Fruit fly (Drosophila melanogaster) whole organism, embryonic: ENCODE results near the gene red.

Experiments
- Abd-B ChIP-seq: fragments of 200-800 bp; sonication (Bioruptor generic); optimal IDR thresholded peaks from 2 replicates; lab custom pipeline; 2018; ENCODE audit warnings: missing biosample characterization, mild to moderate bottlenecking, missing genetic modification characterization, moderate library complexity
- B-H2 ChIP-seq: fragments of 200-800 bp; sonication (Bioruptor generic); optimal IDR thresholded peaks from 2 replicates; lab custom pipeline; 2018; ENCODE audit warnings: missing biosample characterization, mild to moderate bottlenecking, missing genetic modification characterization
- Bdp1 ChIP-seq: fragments of 200-800 bp; sonication (Bioruptor generic); optimal IDR thresholded peaks from 3 replicates; lab custom pipeline; 2016; ENCODE audit warnings: missing biosample characterization, missing genetic modification characterization
- Bgb ChIP-seq: fragments of 200-800 bp; sonication (Bioruptor generic); IDR thresholded peaks from 2 replicates; pipeline ENCODE4 v1.3.6; 2022; ENCODE audit warnings: missing biosample characterization, missing genetic modification characterization; ENCODE audit not compliant: partially characterized antibody
- CG10654 ChIP-seq: fragments of 200-800 bp; sonication (Bioruptor generic); optimal IDR thresholded peaks from 2 replicates; lab custom pipeline; 2016; ENCODE audit warnings: missing biosample characterization, missing genetic modification characterization
- CG11247 ChIP-seq: fragments of 200-800 bp; sonication (Bioruptor generic); IDR thresholded peaks from 2 replicates; pipeline ENCODE4 v1.3.6; 2022; ENCODE audit warnings: missing biosample characterization, missing genetic modification characterization
- CG11456 ChIP-seq: fragments of 200-800 bp; sonication (Bioruptor generic); IDR thresholded peaks from 3 replicates; pipeline ENCODE4 v1.3.6; 2022; ENCODE audit warnings: missing biosample characterization, missing genetic modification characterization
- CG12299 ChIP-seq: fragments of 200-800 bp; sonication (Bioruptor generic); optimal IDR thresholded peaks from 2 replicates; lab custom pipeline; 2018; ENCODE audit warnings: missing biosample characterization, mild to moderate bottlenecking, missing genetic modification characterization
- CG12659 ChIP-seq: fragments of 200-800 bp; sonication (Bioruptor generic); optimal IDR thresholded peaks from 3 replicates; lab custom pipeline; 2017; ENCODE audit warnings: mild to moderate bottlenecking, missing biosample characterization, missing genetic modification reagents, missing genetic modification characterization
- CG12942 ChIP-seq: fragments of 200-800 bp; sonication (Bioruptor generic); optimal IDR thresholded peaks from 3 replicates; lab custom pipeline; 2016; ENCODE audit warnings: missing biosample characterization, missing genetic modification characterization
- CG15601 ChIP-seq: fragments of 200-800 bp; sonication (Bioruptor generic); optimal IDR thresholded peaks from 3 replicates; lab custom pipeline; 2019; ENCODE audit warnings: missing biosample characterization, mild to moderate bottlenecking, missing genetic modification characterization, moderate library complexity
- CG16779 ChIP-seq: fragments of 200-800 bp; sonication (Bioruptor generic); IDR thresholded peaks from 2 replicates; pipeline ENCODE4 v1.3.6; 2022; ENCODE audit warnings: missing biosample characterization, missing genetic modification characterization
- CG1792 ChIP-seq: fragments of 200-800 bp; sonication (Bioruptor generic); optimal IDR thresholded peaks from 2 replicates; lab custom pipeline; 2016; ENCODE audit warnings: missing biosample characterization, missing genetic modification characterization
- CG34224 ChIP-seq: fragments of 200-800 bp; sonication (Bioruptor generic); IDR thresholded peaks from 3 replicates; pipeline ENCODE4 v1.3.6; 2022; ENCODE audit warnings: missing biosample characterization, missing genetic modification characterization; ENCODE audit not compliant: partially characterized antibody
- CG3726 ChIP-seq: fragments of 200-800 bp; sonication (Bioruptor generic); IDR thresholded peaks from 3 replicates; pipeline ENCODE4, ENCODE4 v1.3.6; 2022; ENCODE audit warnings: missing biosample characterization, missing genetic modification characterization
- CG6654 ChIP-seq: fragments of 200-800 bp; sonication (Bioruptor generic); optimal IDR thresholded peaks from 2 replicates; lab custom pipeline; 2017; ENCODE audit warnings: missing biosample characterization, mild to moderate bottlenecking, missing genetic modification characterization
- CG7839 ChIP-seq: fragments of 200-800 bp; sonication (Bioruptor generic); optimal IDR thresholded peaks from 3 replicates; lab custom pipeline; 2018; ENCODE audit warnings: missing biosample characterization, mild to moderate bottlenecking, missing genetic modification characterization, moderate library complexity
- CG9609 ChIP-seq: fragments of 200-800 bp; sonication (Bioruptor generic); optimal IDR thresholded peaks from 3 replicates; lab custom pipeline; 2016; ENCODE audit warnings: missing biosample characterization, missing genetic modification characterization
- Eip74EF ChIP-seq, 2 experiments: fragments of 200-800 bp in 1 of 2; fragments of >200 bp in 1 of 2; sonication (Bioruptor generic) in 1 of 2; optimal IDR thresholded peaks; 2 replicates each; lab custom pipeline; 2017 to 2019; ENCODE audit warnings: missing biosample characterization in 2 of 2, missing genetic modification characterization in 2 of 2, mild to moderate bottlenecking in 1 of 2, moderate library complexity in 1 of 2
- Fer1 ChIP-seq: fragments of 200-800 bp; sonication (Bioruptor generic); optimal IDR thresholded peaks from 2 replicates; lab custom pipeline; 2017; ENCODE audit warnings: missing biosample characterization, mild to moderate bottlenecking, missing genetic modification characterization
- HHEX ChIP-seq: fragments of 200-800 bp; sonication (Bioruptor generic); optimal IDR thresholded peaks from 3 replicates; lab custom pipeline; 2017; ENCODE audit warnings: missing biosample characterization, mild to moderate bottlenecking, missing genetic modification characterization, missing genetic modification reagents
- HLH4C ChIP-seq: fragments of 200-800 bp; sonication (Bioruptor generic); IDR thresholded peaks from 3 replicates; pipeline ENCODE4 v1.3.6; 2022; ENCODE audit warnings: missing biosample characterization, missing genetic modification characterization; ENCODE audit not compliant: partially characterized antibody
- Kr ChIP-seq: fragments of 200-800 bp; sonication (Bioruptor generic); optimal IDR thresholded peaks from 2 replicates; lab custom pipeline; 2017; ENCODE audit warnings: missing biosample characterization, mild to moderate bottlenecking, missing genetic modification characterization
- MTF-1 ChIP-seq: fragments of 200-800 bp; sonication (Bioruptor generic); optimal IDR thresholded peaks from 2 replicates; lab custom pipeline; 2018; ENCODE audit warnings: missing biosample characterization, mild to moderate bottlenecking, missing genetic modification characterization, borderline replicate concordance
- Med ChIP-seq: fragments of 200-800 bp; sonication (Bioruptor generic); peaks from one replicate; lab custom pipeline; 2016; ENCODE audit warnings: missing biosample characterization, missing genetic modification characterization, mild to moderate bottlenecking, inconsistent platforms, moderate library complexity
- Nf-YB ChIP-seq: fragments of 200-800 bp; sonication (Bioruptor generic); optimal IDR thresholded peaks from 3 replicates; lab custom pipeline; 2019; ENCODE audit warnings: missing biosample characterization, mild to moderate bottlenecking, missing genetic modification characterization, moderate library complexity
- Nf-YC ChIP-seq: fragments of 200-800 bp; optimal IDR thresholded peaks from 3 replicates; lab custom pipeline; 2019; ENCODE audit warnings: missing biosample characterization, mild to moderate bottlenecking, missing genetic modification characterization, moderate library complexity
- NfI ChIP-seq: fragments of 200-800 bp; sonication (Bioruptor generic); optimal IDR thresholded peaks from 3 replicates; lab custom pipeline; 2018; ENCODE audit warnings: missing biosample characterization, mild to moderate bottlenecking, missing genetic modification characterization, moderate library complexity
- PHDP ChIP-seq: fragments of 200-800 bp; sonication (Bioruptor generic); optimal IDR thresholded peaks from 3 replicates; lab custom pipeline; 2018; ENCODE audit warnings: missing biosample characterization, mild to moderate bottlenecking, missing genetic modification characterization, moderate library complexity
- Pdp1 ChIP-seq, 2 experiments: fragments of 200-800 bp; sonication (Bioruptor generic); optimal IDR thresholded peaks; 3 replicates each; lab custom pipeline; 2016; ENCODE audit warnings: missing biosample characterization in 2 of 2, missing genetic modification characterization in 2 of 2, mild to moderate bottlenecking in 1 of 2, moderate library complexity in 1 of 2
- Ptx1 ChIP-seq: fragments of 200-800 bp; sonication (Bioruptor generic); IDR thresholded peaks from 2 replicates; pipeline ENCODE4 v1.3.6; 2022; ENCODE audit warnings: missing biosample characterization, missing genetic modification characterization
- Rx ChIP-seq: fragments of 200-800 bp; sonication (Bioruptor generic); IDR thresholded peaks from 2 replicates; pipeline ENCODE4 v1.3.6; 2022; ENCODE audit warnings: missing biosample characterization, missing genetic modification characterization
- bsh ChIP-seq, 2 experiments: fragments of 200-800 bp; sonication (Bioruptor generic); optimal IDR thresholded peaks; 2 replicates each; lab custom pipeline; 2017 to 2018; ENCODE audit warnings: mild to moderate bottlenecking in 2 of 2, missing biosample characterization in 2 of 2, missing genetic modification characterization in 2 of 2, moderate library complexity in 1 of 2
- ci ChIP-seq: fragments of 200-800 bp; sonication (Bioruptor generic); IDR thresholded peaks from 3 replicates; pipeline ENCODE4 v1.3.6; 2022; ENCODE audit warnings: missing biosample characterization, missing genetic modification characterization
- crc ChIP-seq: fragments of 200-800 bp; sonication (Bioruptor generic); optimal IDR thresholded peaks from 2 replicates; lab custom pipeline; 2016; ENCODE audit warnings: missing biosample characterization, missing genetic modification characterization
- da ChIP-seq: fragments of 200-800 bp; sonication (Bioruptor generic); optimal IDR thresholded peaks from 2 replicates; lab custom pipeline; 2016; ENCODE audit warnings: missing biosample characterization, missing genetic modification characterization
- dysf ChIP-seq: fragments of 200-800 bp; sonication (Bioruptor generic); IDR thresholded peaks from 3 replicates; pipeline ENCODE4 v1.3.6; 2022; ENCODE audit warnings: missing biosample characterization, missing genetic modification characterization
- en ChIP-seq: fragments of 200-800 bp; sonication (Bioruptor generic); optimal IDR thresholded peaks from 2 replicates; lab custom pipeline; 2016; ENCODE audit warnings: missing biosample characterization, missing genetic modification characterization
- exex ChIP-seq: fragments of 200-800 bp; sonication (Bioruptor generic); optimal IDR thresholded peaks from 4 replicates; lab custom pipeline; 2018; ENCODE audit warnings: missing biosample characterization, mild to moderate bottlenecking, missing genetic modification characterization, moderate library complexity
- ken ChIP-seq: fragments of 200-800 bp; sonication (Bioruptor generic); IDR thresholded peaks from 3 replicates; pipeline ENCODE4 v1.3.6; 2022; ENCODE audit warnings: missing biosample characterization, missing genetic modification characterization
- nerfin-2 ChIP-seq: fragments of 200-800 bp; sonication (Bioruptor generic); IDR thresholded peaks from 2 replicates; pipeline ENCODE4 v1.3.6; 2022; ENCODE audit warnings: missing biosample characterization, missing genetic modification characterization; ENCODE audit not compliant: partially characterized antibody
- pan ChIP-seq, 4 experiments: fragments of >200 bp in 3 of 4; fragments of 200-800 bp in 1 of 4; sonication (Bioruptor generic) in 1 of 4; optimal IDR thresholded peaks in 3 of 4; IDR thresholded peaks in 1 of 4; 2 replicates each; pipeline versions ENCODE4 v1.3.6 to Lab custom; 2017 to 2022; ENCODE audit warnings: missing biosample characterization in 2 of 4, missing genetic modification characterization in 2 of 4, mixed read lengths in 1 of 4
- pb ChIP-seq: fragments of 200-800 bp; sonication (Bioruptor generic); optimal IDR thresholded peaks from 3 replicates; lab custom pipeline; 2016; ENCODE audit warnings: missing biosample characterization, missing genetic modification characterization
- prd ChIP-seq, 3 experiments: fragments of >200 bp in 2 of 3; fragments of 200-800 bp in 1 of 3; sonication (Bioruptor generic) in 1 of 3; optimal IDR thresholded peaks in 2 of 3; IDR thresholded peaks in 1 of 3; 2 replicates in 2 of 3; 3 replicates in 1 of 3; pipeline versions ENCODE4 v1.3.6 to Lab custom; 2017 to 2022; ENCODE audit warnings: missing biosample characterization in 1 of 3, missing genetic modification characterization in 1 of 3
- salm ChIP-seq: fragments of 200-800 bp; sonication (Bioruptor generic); optimal IDR thresholded peaks from 2 replicates; lab custom pipeline; 2018; ENCODE audit warnings: missing biosample characterization, mild to moderate bottlenecking, missing genetic modification characterization
- sim ChIP-seq: fragments of 200-800 bp; sonication (Bioruptor generic); IDR thresholded peaks from 2 replicates; pipeline ENCODE4 v1.3.6; 2022; ENCODE audit warnings: missing biosample characterization, missing genetic modification characterization
- slbo ChIP-seq: fragments of 200-800 bp; sonication (Bioruptor generic); IDR thresholded peaks from 2 replicates; pipeline ENCODE4 v1.3.6; 2022; ENCODE audit warnings: missing biosample characterization, missing genetic modification characterization
- slp2 ChIP-seq: fragments of 200-800 bp; sonication (Bioruptor generic); optimal IDR thresholded peaks from 2 replicates; lab custom pipeline; 2016; ENCODE audit warnings: missing biosample characterization, missing genetic modification characterization
- toy ChIP-seq: fragments of 200-800 bp; sonication (Bioruptor generic); IDR thresholded peaks from 2 replicates; pipeline ENCODE4 v1.3.6; 2022; ENCODE audit warnings: missing biosample characterization, missing genetic modification characterization
- wor ChIP-seq: fragments of 200-800 bp; sonication (Bioruptor generic); IDR thresholded peaks from 2 replicates; pipeline ENCODE4 v1.3.6; 2022; ENCODE audit warnings: missing biosample characterization, missing genetic modification characterization

Gene red

DNA sequence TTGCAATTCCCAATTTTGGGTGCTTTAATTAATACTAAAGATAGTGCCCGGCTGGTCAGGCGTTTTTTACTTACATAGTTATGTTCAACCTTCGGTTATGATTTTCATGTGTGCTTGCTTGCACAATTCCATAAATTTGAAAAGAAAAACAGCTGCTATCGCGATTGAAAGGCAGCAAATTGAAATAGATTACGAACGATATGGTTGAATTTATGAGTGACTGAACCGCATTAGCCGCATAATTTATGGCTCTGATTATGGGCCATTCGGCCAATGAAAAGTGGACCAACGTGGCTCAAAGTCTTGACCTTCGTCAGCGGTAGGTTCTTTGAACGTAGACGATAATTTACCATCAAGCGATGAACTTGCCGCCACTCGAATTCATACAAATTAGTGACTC lies 7.3 kb downstream of the red start:
- TF ChIP-seq Rx (no peak), Abd-B (no peak), wor (GFP tag; lab: Robert Waterston, UW) (no peak), MTF-1 (GFP tag; lab: Kevin White, UChicago) (no peak), PHDP (tag; lab: Kevin White, UChicago) (no peak), toy (GFP tag; lab: Robert Waterston, UW) (no peak), Ptx1 (no peak), Bgb (no peak), CG15601 (tag; lab: Kevin White, UChicago) (peak; percentile 19), slp2 (GFP tag; lab: Kevin White, UChicago) (no peak), CG3726 (GFP tag; lab: Robert Waterston, UW) (no peak), Pdp1 (GFP tag; optimal IDR thresholded peaks at IDR 0.05; lab: Kevin White, UChicago) (peak in 1 of 2 experiments; percentile 27), prd (optimal IDR thresholded peaks at IDR 0.05; lab: Kevin White, UChicago) (no peak), prd (GFP tag; IDR thresholded peaks at IDR 0.05; lab: Robert Waterston, UW) (no peak), Fer1 (GFP tag; lab: Kevin White, UChicago) (no peak), CG9609 (GFP tag; lab: Kevin White, UChicago) (no peak), CG16779 (GFP tag; lab: Robert Waterston, UW) (no peak), pan (optimal IDR thresholded peaks at IDR 0.05; lab: Kevin White, UChicago) (no peak), pan (GFP tag; optimal IDR thresholded peaks at IDR 0.05 in 1 of 2, IDR thresholded peaks at IDR 0.05 in 1 of 2) (peak in 1 of 2 experiments; percentile 34), pb (GFP tag; lab: Kevin White, UChicago) (no peak), CG10654 (no peak), CG11247 (GFP tag; lab: Robert Waterston, UW) (no peak), CG7839 (tag; lab: Kevin White, UChicago) (no peak), Eip74EF (GFP tag; optimal IDR thresholded peaks at IDR 0.05; lab: Kevin White, UChicago) (no peak), B-H2 (GFP tag; lab: Kevin White, UChicago) (no peak), nerfin-2 (GFP tag; lab: Robert Waterston, UW) (no peak), exex (tag; lab: Kevin White, UChicago) (peak; percentile 97), Nf-YB (peak; percentile 19), Kr (no peak), CG34224 (GFP tag; lab: Robert Waterston, UW) (no peak), da (GFP tag; lab: Kevin White, UChicago) (no peak), CG6654 (GFP tag; lab: Kevin White, UChicago) (no peak), slbo (GFP tag; lab: Robert Waterston, UW) (no peak), ci (GFP tag; lab: Robert Waterston, UW) (no peak), HHEX (GFP tag; lab: Kevin White, UChicago) (no peak), crc (GFP tag; lab: Kevin White, UChicago) (no peak), NfI (GFP tag; lab: Kevin White, UChicago) (no peak), CG12659 (no peak), CG11456 (GFP tag; lab: Robert Waterston, UW) (no peak), dysf (GFP tag; lab: Robert Waterston, UW) (no peak), en (GFP tag; lab: Kevin White, UChicago) (no peak), Med (GFP tag; lab: Kevin White, UChicago) (peak; percentile 27), CG1792 (no peak), CG12942 (GFP tag; lab: Kevin White, UChicago) (no peak), HLH4C (GFP tag; lab: Robert Waterston, UW) (no peak), Nf-YC (tag; lab: Kevin White, UChicago) (peak; percentile 28), Bdp1 (GFP tag; lab: Kevin White, UChicago) (no peak), ken (GFP tag; lab: Robert Waterston, UW) (no peak), CG12299 (tag; lab: Kevin White, UChicago) (no peak), bsh (GFP tag; optimal IDR thresholded peaks at IDR 0.05; lab: Kevin White, UChicago) (no peak), sim (GFP tag; lab: Robert Waterston, UW) (no peak), salm (tag; lab: Kevin White, UChicago) (peak; percentile 19)
